Fruit fly (Drosophila melanogaster) whole organism, embryonic: Measurements from ENCODE around the gene ppk17.

ENCODE experiments used
- Adf1 ChIP-seq: fragments of 200-800 bp; sonication (Bioruptor generic); IDR thresholded peaks from 2 replicates; pipeline ENCODE4 v1.3.6; 2022; ENCODE audit warnings: missing biosample characterization, missing genetic modification characterization
- Atf6 ChIP-seq: fragments of 200-800 bp; sonication (Bioruptor generic); IDR thresholded peaks from 2 replicates; pipeline ENCODE4 v1.3.6; 2022; ENCODE audit warnings: missing biosample characterization, missing genetic modification characterization
- CG10209 ChIP-seq: fragments of 200-800 bp; sonication (Bioruptor generic); optimal IDR thresholded peaks from 3 replicates; lab custom pipeline; 2017; ENCODE audit warnings: missing biosample characterization, mild to moderate bottlenecking, missing genetic modification characterization, missing genetic modification reagents
- CG10267 ChIP-seq: fragments of 200-800 bp; sonication (Bioruptor generic); optimal IDR thresholded peaks from 2 replicates; lab custom pipeline; 2018; ENCODE audit warnings: missing biosample characterization, mild to moderate bottlenecking, missing genetic modification characterization, moderate library complexity
- CG10565 ChIP-seq: fragments of 200-800 bp; sonication (Bioruptor generic); optimal IDR thresholded peaks from 3 replicates; lab custom pipeline; 2016; ENCODE audit warnings: missing biosample characterization, mild to moderate bottlenecking, missing genetic modification characterization
- CG11247 ChIP-seq: fragments of 200-800 bp; sonication (Bioruptor generic); IDR thresholded peaks from 2 replicates; pipeline ENCODE4 v1.3.6; 2022; ENCODE audit warnings: missing biosample characterization, missing genetic modification characterization
- CG11560 ChIP-seq: fragments of 200-800 bp; sonication (Bioruptor generic); IDR thresholded peaks from 3 replicates; pipeline ENCODE4 v1.3.6; 2022; ENCODE audit warnings: missing biosample characterization, missing genetic modification characterization
- CG12391 ChIP-seq: fragments of 200-800 bp; sonication (Bioruptor generic); optimal IDR thresholded peaks from 3 replicates; lab custom pipeline; 2018; ENCODE audit warnings: missing biosample characterization, mild to moderate bottlenecking, missing genetic modification characterization, moderate library complexity
- CG14965 ChIP-seq: fragments of 200-800 bp; sonication (Bioruptor generic); optimal IDR thresholded peaks from 2 replicates; lab custom pipeline; 2016; ENCODE audit warnings: missing biosample characterization, missing genetic modification characterization, borderline replicate concordance
- CG15601 ChIP-seq: fragments of 200-800 bp; sonication (Bioruptor generic); optimal IDR thresholded peaks from 3 replicates; lab custom pipeline; 2019; ENCODE audit warnings: missing biosample characterization, mild to moderate bottlenecking, missing genetic modification characterization, moderate library complexity
- CG16779 ChIP-seq: fragments of 200-800 bp; sonication (Bioruptor generic); IDR thresholded peaks from 2 replicates; pipeline ENCODE4 v1.3.6; 2022; ENCODE audit warnings: missing biosample characterization, missing genetic modification characterization
- CG17829 ChIP-seq: fragments of 200-800 bp; optimal IDR thresholded peaks from 2 replicates; lab custom pipeline; 2019; ENCODE audit warnings: missing biosample characterization, mild to moderate bottlenecking, missing genetic modification characterization, moderate library complexity
- CG2202 ChIP-seq: fragments of 200-800 bp; sonication (Bioruptor generic); optimal IDR thresholded peaks from 2 replicates; lab custom pipeline; 2018; ENCODE audit warnings: missing biosample characterization, mild to moderate bottlenecking, missing genetic modification characterization
- CG31388 ChIP-seq: fragments of 200-800 bp; sonication (Bioruptor generic); optimal IDR thresholded peaks from 2 replicates; lab custom pipeline; 2016; ENCODE audit warnings: missing biosample characterization, missing genetic modification characterization
- CG32772 ChIP-seq: fragments of 200-800 bp; sonication (Bioruptor generic); IDR thresholded peaks from 2 replicates; pipeline ENCODE4 v1.3.6; 2022; ENCODE audit warnings: missing biosample characterization, missing genetic modification characterization
- CG9437 ChIP-seq: fragments of 200-800 bp; sonication (Bioruptor generic); optimal IDR thresholded peaks from 2 replicates; lab custom pipeline; 2018; ENCODE audit warnings: missing biosample characterization, mild to moderate bottlenecking, missing genetic modification characterization
- Dad ChIP-seq: fragments of 200-800 bp; sonication (Bioruptor generic); optimal IDR thresholded peaks from 3 replicates; lab custom pipeline; 2016; ENCODE audit warnings: missing biosample characterization, missing genetic modification characterization
- Dek ChIP-seq: fragments of 200-800 bp; sonication (Bioruptor generic); optimal IDR thresholded peaks from 3 replicates; lab custom pipeline; 2019; ENCODE audit warnings: missing biosample characterization, mild to moderate bottlenecking, missing genetic modification characterization, moderate library complexity
- Dip3 ChIP-seq: fragments of 200-800 bp; sonication (Bioruptor generic); optimal IDR thresholded peaks from 3 replicates; lab custom pipeline; 2016; ENCODE audit warnings: missing biosample characterization, missing genetic modification characterization
- Fer3 ChIP-seq: fragments of 200-800 bp; sonication (Bioruptor generic); optimal IDR thresholded peaks from 2 replicates; lab custom pipeline; 2018; ENCODE audit warnings: missing biosample characterization, mild to moderate bottlenecking, missing genetic modification characterization, moderate library complexity
- GATAe ChIP-seq: fragments of 200-800 bp; sonication (Bioruptor generic); conservative IDR thresholded peaks from 2 replicates; pipeline ENCODE4 v1.3.6; 2022; ENCODE audit warnings: missing biosample characterization, missing genetic modification characterization
- HLH54F ChIP-seq: fragments of 200-800 bp; sonication (Bioruptor generic); optimal IDR thresholded peaks from 3 replicates; lab custom pipeline; 2016; ENCODE audit warnings: missing biosample characterization, missing genetic modification characterization
- Hsf ChIP-seq: fragments of 200-800 bp; sonication (Bioruptor generic); optimal IDR thresholded peaks from 3 replicates; lab custom pipeline; 2016; ENCODE audit warnings: missing biosample characterization, missing genetic modification characterization
- Lim3 ChIP-seq: fragments of 200-800 bp; sonication (Bioruptor generic); IDR thresholded peaks from 2 replicates; pipeline ENCODE4 v1.3.6; 2022; ENCODE audit warnings: missing biosample characterization, missing genetic modification characterization
- Mes4 ChIP-seq: fragments of 200-800 bp; sonication (Bioruptor generic); optimal IDR thresholded peaks from 2 replicates; lab custom pipeline; 2016; ENCODE audit warnings: missing biosample characterization, missing genetic modification characterization
- NK7.1 ChIP-seq: fragments of 200-800 bp; sonication (Bioruptor generic); optimal IDR thresholded peaks from 3 replicates; lab custom pipeline; 2016; ENCODE audit warnings: missing biosample characterization, missing genetic modification characterization
- Nf-YA ChIP-seq: fragments of 200-800 bp; sonication (Bioruptor generic); IDR thresholded peaks from 2 replicates; pipeline ENCODE4 v1.3.6; 2022; ENCODE audit warnings: missing biosample characterization, missing genetic modification characterization
- Nf-YB ChIP-seq: fragments of 200-800 bp; sonication (Bioruptor generic); optimal IDR thresholded peaks from 3 replicates; lab custom pipeline; 2019; ENCODE audit warnings: missing biosample characterization, mild to moderate bottlenecking, missing genetic modification characterization, moderate library complexity
- Opbp ChIP-seq: fragments of 200-800 bp; sonication (Bioruptor generic); IDR thresholded peaks from 3 replicates; pipeline ENCODE4 v1.3.6; 2022; ENCODE audit warnings: missing biosample characterization, missing genetic modification characterization; ENCODE audit not compliant: partially characterized antibody
- Sox102F ChIP-seq: fragments of 200-800 bp; sonication (Bioruptor generic); optimal IDR thresholded peaks from 2 replicates; lab custom pipeline; 2018; ENCODE audit warnings: missing biosample characterization, mild to moderate bottlenecking, missing genetic modification characterization, moderate library complexity
- Usf ChIP-seq: fragments of 200-800 bp; sonication (Bioruptor generic); optimal IDR thresholded peaks from 2 replicates; lab custom pipeline; 2017; ENCODE audit warnings: missing genotype, missing biosample characterization, missing genetic modification characterization
- Vsx1 ChIP-seq: fragments of 200-800 bp; sonication (Bioruptor generic); optimal IDR thresholded peaks from 2 replicates; lab custom pipeline; 2017; ENCODE audit warnings: missing biosample characterization, mild to moderate bottlenecking, missing genetic modification characterization, missing genetic modification reagents
- bbx ChIP-seq: fragments of 200-800 bp; sonication (Bioruptor generic); IDR thresholded peaks from 2 replicates; pipeline ENCODE4 v1.3.6; 2022; ENCODE audit warnings: missing biosample characterization, missing genetic modification characterization; ENCODE audit not compliant: partially characterized antibody
- bsh ChIP-seq, 2 experiments: fragments of 200-800 bp; sonication (Bioruptor generic); optimal IDR thresholded peaks; 2 replicates each; lab custom pipeline; 2017 to 2018; ENCODE audit warnings: mild to moderate bottlenecking in 2 of 2, missing biosample characterization in 2 of 2, missing genetic modification characterization in 2 of 2, moderate library complexity in 1 of 2
- cas ChIP-seq: fragments of 200-800 bp; sonication (Bioruptor generic); IDR thresholded peaks from 2 replicates; pipeline ENCODE4 v1.3.6; 2022; ENCODE audit warnings: missing biosample characterization, missing genetic modification characterization
- corto ChIP-seq: fragments of 200-800 bp; sonication (Bioruptor generic); optimal IDR thresholded peaks from 2 replicates; lab custom pipeline; 2016; ENCODE audit warnings: missing biosample characterization, mild to moderate bottlenecking, missing genetic modification characterization, moderate library complexity
- emc ChIP-seq: fragments of 200-800 bp; sonication (Bioruptor generic); optimal IDR thresholded peaks from 2 replicates; lab custom pipeline; 2016; ENCODE audit warnings: missing biosample characterization, missing genetic modification characterization
- inv ChIP-seq: fragments of 200-800 bp; sonication (Bioruptor generic); IDR thresholded peaks from 2 replicates; pipeline ENCODE4 v1.3.6; 2022; ENCODE audit warnings: missing biosample characterization, missing genetic modification characterization; ENCODE audit not compliant: partially characterized antibody
- lmd ChIP-seq: fragments of 200-800 bp; sonication (Bioruptor generic); IDR thresholded peaks from 2 replicates; pipeline ENCODE4 v1.3.6; 2022; ENCODE audit warnings: missing biosample characterization, missing genetic modification characterization
- nmo ChIP-seq: fragments of 200-800 bp; sonication (Bioruptor generic); optimal IDR thresholded peaks from 2 replicates; lab custom pipeline; 2018; ENCODE audit warnings: missing biosample characterization, mild to moderate bottlenecking, missing genetic modification characterization, moderate library complexity
- psq ChIP-seq: fragments of 200-800 bp; sonication (Bioruptor generic); optimal IDR thresholded peaks from 2 replicates; lab custom pipeline; 2017; ENCODE audit warnings: missing biosample characterization, missing genetic modification characterization
- pum ChIP-seq: fragments of 200-800 bp; sonication (Bioruptor generic); optimal IDR thresholded peaks from 2 replicates; lab custom pipeline; 2016; ENCODE audit warnings: missing biosample characterization, missing genetic modification characterization
- seq ChIP-seq: fragments of 200-800 bp; sonication (Bioruptor generic); IDR thresholded peaks from 2 replicates; pipeline ENCODE4 v1.3.6; 2022; ENCODE audit warnings: missing biosample characterization, missing genetic modification characterization
- stc ChIP-seq: fragments of 200-800 bp; sonication (Bioruptor generic); IDR thresholded peaks from 2 replicates; pipeline ENCODE4 v1.3.6; 2022; ENCODE audit warnings: missing biosample characterization, missing genetic modification characterization
- tup ChIP-seq: fragments of 200-800 bp; sonication (Bioruptor generic); optimal IDR thresholded peaks from 2 replicates; lab custom pipeline; 2016; ENCODE audit warnings: missing biosample characterization, mild to moderate bottlenecking, missing genetic modification characterization, moderate library complexity
- tx ChIP-seq: fragments of 200-800 bp; sonication (Bioruptor generic); optimal IDR thresholded peaks from 2 replicates; lab custom pipeline; 2016; ENCODE audit warnings: missing biosample characterization, missing genetic modification characterization
- zen2 ChIP-seq: fragments of 200-800 bp; sonication (Bioruptor generic); IDR thresholded peaks from 3 replicates; pipeline ENCODE4 v1.3.6; 2022; ENCODE audit warnings: missing biosample characterization, missing genetic modification characterization; ENCODE audit not compliant: partially characterized antibody
- zfh2 ChIP-seq: fragments of 200-800 bp; sonication (Bioruptor generic); optimal IDR thresholded peaks from 2 replicates; lab custom pipeline; 2016; ENCODE audit warnings: missing biosample characterization, missing genetic modification characterization

The ppk17 gene

DNA sequence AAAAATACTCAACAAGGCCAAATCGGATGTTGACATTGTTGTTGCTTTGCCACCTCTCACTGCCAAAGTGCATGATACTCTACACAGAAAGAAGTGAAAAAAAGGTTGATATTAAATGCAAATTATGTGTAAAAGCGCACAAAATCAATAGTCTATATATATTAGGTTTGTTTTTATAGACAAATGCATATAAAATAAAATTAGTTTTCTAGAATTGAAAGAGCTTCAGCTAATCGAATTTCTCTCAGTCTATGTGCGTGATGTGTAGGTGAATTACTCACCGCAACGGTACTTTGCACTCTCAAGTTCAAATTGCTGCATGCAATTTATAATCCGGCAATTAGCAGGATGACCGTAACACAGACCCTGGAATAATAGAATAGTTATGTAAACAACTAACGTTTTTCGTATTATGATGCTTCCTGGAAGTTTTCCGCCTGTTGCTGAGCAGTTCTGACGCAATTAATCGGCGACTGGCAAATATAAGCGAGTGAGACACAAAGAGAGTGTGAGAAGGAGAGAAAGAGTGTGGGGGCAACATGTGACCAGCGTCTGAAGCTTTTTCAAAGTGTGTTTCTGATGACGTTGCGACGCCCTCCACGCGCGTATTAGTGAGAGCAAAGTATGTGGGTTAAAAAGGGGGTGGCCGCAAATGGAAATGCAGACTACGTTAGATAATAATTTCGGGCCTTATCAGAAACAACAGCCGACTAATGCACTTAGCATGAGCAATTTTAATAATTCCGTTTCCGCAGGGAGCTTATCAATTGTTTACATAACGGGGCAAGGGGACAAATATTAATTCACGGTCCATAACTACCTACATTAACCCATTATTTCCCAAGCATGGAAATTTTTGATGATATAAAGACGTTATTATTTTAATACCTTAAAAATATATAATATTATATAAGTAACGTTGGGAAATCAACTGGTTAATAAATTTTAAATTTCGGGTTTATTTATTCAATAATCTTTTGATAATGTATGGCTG lies 39.4 kb downstream of the ppk17 start (continued):
- peak; percentile 85 for TF ChIP-seq CG10267
- no peak for TF ChIP-seq emc
- TF ChIP-seq CG31388 (GFP tag; lab: Kevin White, UChicago), result peak; percentile 88
- no peak for TF ChIP-seq Opbp (GFP tag; lab: Robert Waterston, UW)
- peak; percentile 90 for TF ChIP-seq CG12391 (tag; lab: Kevin White, UChicago)
- TF ChIP-seq Dek (tag; lab: Kevin White, UChicago), result peak; percentile 85
- peak; percentile 72 for TF ChIP-seq Lim3 (GFP tag; lab: Robert Waterston, UW)
- peak; percentile 93 for TF ChIP-seq CG15601 (tag; lab: Kevin White, UChicago)
- TF ChIP-seq Fer3 (tag; lab: Kevin White, UChicago), result peak; percentile 94
- TF ChIP-seq seq (GFP tag; lab: Robert Waterston, UW), result peak; percentile 92
- peak; percentile 55 for TF ChIP-seq NK7.1 (GFP tag; lab: Kevin White, UChicago)
- peak; percentile 53 for TF ChIP-seq Mes4 (GFP tag; lab: Kevin White, UChicago)
- peak; percentile 65 to 90 for TF ChIP-seq bsh (GFP tag; optimal IDR thresholded peaks at IDR 0.05; lab: Kevin White, UChicago)
- TF ChIP-seq bbx (GFP tag; lab: Robert Waterston, UW), result 0 out of 2 replicates have a peak, but pooled peaks have one; percentile 17
- TF ChIP-seq lmd (GFP tag; lab: Robert Waterston, UW), result peak; percentile 90
- peak; percentile 97 for TF ChIP-seq stc (GFP tag; lab: Robert Waterston, UW)
- peak; percentile 61 for TF ChIP-seq psq (GFP tag; lab: Kevin White, UChicago)
- no peak for TF ChIP-seq zen2 (GFP tag; lab: Robert Waterston, UW)
- TF ChIP-seq zfh2 (GFP tag; lab: Kevin White, UChicago), result peak; percentile 39
- no peak for TF ChIP-seq inv
- peak; percentile 60 for TF ChIP-seq Vsx1 (GFP tag; lab: Kevin White, UChicago)
- TF ChIP-seq CG2202 (tag; lab: Kevin White, UChicago), result peak; percentile 47
- TF ChIP-seq nmo (GFP tag; lab: Kevin White, UChicago), result peak; percentile 95
- TF ChIP-seq CG14965, result no peak
- TF ChIP-seq cas (GFP tag; lab: Robert Waterston, UW), result peak; percentile 73
- TF ChIP-seq tup, result peak; percentile 62
- peak; percentile 69 for TF ChIP-seq CG10565 (GFP tag; lab: Kevin White, UChicago)
- TF ChIP-seq Nf-YB (GFP tag; lab: Kevin White, UChicago), result peak; percentile 60
- TF ChIP-seq Adf1 (GFP tag; lab: Robert Waterston, UW), result peak; percentile 67
- TF ChIP-seq CG17829 (tag; lab: Kevin White, UChicago), result peak; percentile 96
- peak; percentile 74 for TF ChIP-seq HLH54F (GFP tag; lab: Kevin White, UChicago)
- TF ChIP-seq tx (GFP tag; lab: Kevin White, UChicago), result peak; percentile 55
- TF ChIP-seq Nf-YA (GFP tag; lab: Robert Waterston, UW), result peak; percentile 89
- TF ChIP-seq CG9437, result peak; percentile 71
- peak; percentile 36 for TF ChIP-seq Usf
- peak; percentile 95 for TF ChIP-seq CG32772
- TF ChIP-seq Dad (GFP tag; lab: Kevin White, UChicago), result peak; percentile 74
- peak; percentile 96 for TF ChIP-seq Sox102F (GFP tag; lab: Kevin White, UChicago)
- peak; percentile 76; the same call in 2 of the 3 replicates for TF ChIP-seq CG11560
- TF ChIP-seq CG10209 (GFP tag; lab: Kevin White, UChicago), result peak; percentile 84
- peak; percentile 93 for TF ChIP-seq Atf6 (GFP tag; lab: Robert Waterston, UW)
- peak; percentile 88 for TF ChIP-seq Dip3
- TF ChIP-seq corto (GFP tag; lab: Kevin White, UChicago), result peak; percentile 94
- peak; percentile 93 for TF ChIP-seq CG16779 (GFP tag; lab: Robert Waterston, UW)
- peak; percentile 85 for TF ChIP-seq Hsf (GFP tag; lab: Kevin White, UChicago)
- TF ChIP-seq GATAe (GFP tag; lab: Robert Waterston, UW), result peak; percentile 77
- peak; percentile 87 for TF ChIP-seq pum (GFP tag; lab: Kevin White, UChicago)
- peak; percentile 92 for TF ChIP-seq CG11247 (GFP tag; lab: Robert Waterston, UW)
